Worm (Caenorhabditis elegans): ENCODE results near the gene F35A5.8.

ce11 chrX:3821609-3822008 lies 18.3 kb upstream of the F35A5.8 start:
- no peak for TF ChIP-seq sox-4 (tag; optimal IDR thresholded peaks at IDR 0.05)
- TF ChIP-seq C34B4.2 (tag; optimal IDR thresholded peaks at IDR 0.05) = no peak
- TF ChIP-seq elt-2 (tag; optimal IDR thresholded peaks at IDR 0.05) = no peak
- TF ChIP-seq skn-1 (tag; optimal IDR thresholded peaks at IDR 0.05) = no peak
- no peak for TF ChIP-seq lsy-2 (tag; optimal IDR thresholded peaks at IDR 0.05)
- TF ChIP-seq fkh-8 (tag; optimal IDR thresholded peaks at IDR 0.05) = no peak
- TF ChIP-seq fos-1 (tag; optimal IDR thresholded peaks at IDR 0.05) = no peak
- no peak for TF ChIP-seq irx-1 (tag; optimal IDR thresholded peaks at IDR 0.05)
- TF ChIP-seq fkh-10 (GFP tag; optimal IDR thresholded peaks at IDR 0.05) = no peak
- no peak for TF ChIP-seq egl-27 (tag; optimal IDR thresholded peaks at IDR 0.05)
- no peak for TF ChIP-seq efl-1 (optimal IDR thresholded peaks at IDR 0.05)
- TF ChIP-seq efl-1 (GFP tag; optimal IDR thresholded peaks at IDR 0.05 in 1 of 2) = peak in 1 of 2 experiments; percentile 30

All from whole organism, L1 larva.